Worm (Caenorhabditis elegans): ENCODE measurements around the gene gst-1.

- TF ChIP-seq flt-1 (GFP tag; IDR thresholded peaks at IDR 0.05) (no peak), T22C8.4 (GFP tag; IDR thresholded peaks at IDR 0.05) (no peak), cog-1 (tag; optimal IDR thresholded peaks at IDR 0.05) (no peak), klf-2 (GFP tag; conservative IDR thresholded peaks at IDR 0.05) (no peak), ref-1 (GFP tag; conservative IDR thresholded peaks at IDR 0.05) (no peak), ztf-23 (GFP tag; IDR thresholded peaks at IDR 0.05) (no peak), med-1 (GFP tag; optimal IDR thresholded peaks at IDR 0.05; ENCODE audit: insufficient read depth) (no peak), tab-1 (GFP tag; IDR thresholded peaks at IDR 0.05) (no peak), ztf-29 (GFP tag; IDR thresholded peaks at IDR 0.05) (no peak)
These were observed 13.3 kb upstream of the gst-1 start, which contains the start of gene R107.2 for ce11 chrIII:9045838-9046237.
